Worm (Caenorhabditis elegans) whole organism, L1 larva: ENCODE data around the gene F46G10.4.

ENCODE experiments used
- C04F5.9 ChIP-seq: sonication (generic microtip); optimal IDR thresholded peaks from 2 replicates; lab custom pipeline; 2016; ENCODE audit warnings: missing genetic modification characterization, missing compliant biosample characterization
- C16A3.4 ChIP-seq: fragments of 150-350 bp; optimal IDR thresholded peaks from 2 replicates; lab custom pipeline; 2014; ENCODE audit warnings: missing biosample characterization, missing genetic modification characterization
- C34B4.2 ChIP-seq: sonication (generic microtip); optimal IDR thresholded peaks from 2 replicates; lab custom pipeline; 2017; ENCODE audit warnings: mild to moderate bottlenecking, missing genetic modification characterization, missing compliant biosample characterization
- ama-1 ChIP-seq: fragments of 150-350 bp; optimal IDR thresholded peaks from 2 replicates; lab custom pipeline; 2014
- blmp-1 ChIP-seq: fragments of 150-350 bp; optimal IDR thresholded peaks from 2 replicates; lab custom pipeline; 2014; ENCODE audit warnings: missing biosample characterization, missing genetic modification characterization
- ceh-63 ChIP-seq: fragments of 200-800 bp; sonication (Bioruptor generic); optimal IDR thresholded peaks from 2 replicates; lab custom pipeline; 2018; ENCODE audit warnings: mild to moderate bottlenecking, missing genetic modification characterization, missing compliant biosample characterization
- ceh-88 ChIP-seq: fragments of 200-800 bp; sonication (Bioruptor generic); IDR thresholded peaks from 2 replicates; pipeline ENCODE4 v1.3.6; 2022; ENCODE audit warnings: missing genetic modification characterization, missing compliant biosample characterization
- ceh-90 ChIP-seq: sonication (generic microtip); optimal IDR thresholded peaks from 2 replicates; lab custom pipeline; 2016; ENCODE audit warnings: missing genetic modification characterization, missing compliant biosample characterization
- dsc-1 ChIP-seq: sonication (generic microtip); optimal IDR thresholded peaks from 2 replicates; lab custom pipeline; 2016; ENCODE audit warnings: mild to moderate bottlenecking, missing genetic modification characterization, missing compliant biosample characterization
- efl-1 ChIP-seq, 4 experiments: fragments of 150-350 bp; optimal IDR thresholded peaks in 3 of 4; peaks in 1 of 4; 1 replicate in 1 of 4; 2 replicates in 3 of 4; lab custom pipeline; 2014; ENCODE audit warnings: missing biosample characterization in 2 of 4, missing genetic modification characterization in 2 of 4, missing genetic modification reagents in 2 of 4
- efl-3 ChIP-seq: fragments of 200-800 bp; sonication (Bioruptor generic); optimal IDR thresholded peaks from 2 replicates; lab custom pipeline; 2018; ENCODE audit warnings: mild to moderate bottlenecking, missing genetic modification characterization, missing compliant biosample characterization
- elt-2 ChIP-seq: sonication (generic microtip); optimal IDR thresholded peaks from 2 replicates; lab custom pipeline; 2016; ENCODE audit warnings: missing genetic modification characterization, mild to moderate bottlenecking, inconsistent platforms, missing compliant biosample characterization, missing genetic modification reagents
- elt-3 ChIP-seq, 6 experiments: fragments of 150-350 bp in 1 of 6; sonication (generic microtip); optimal IDR thresholded peaks; 2 replicates each; lab custom pipeline; 2017 to 2018; ENCODE audit warnings: missing biosample characterization in 6 of 6, missing genetic modification characterization in 6 of 6, inconsistent platforms in 1 of 6
- fkh-10 ChIP-seq: sonication (generic microtip); optimal IDR thresholded peaks from 2 replicates; lab custom pipeline; 2017; ENCODE audit warnings: missing biosample characterization, missing genetic modification reagents, missing genetic modification characterization
- fkh-8 ChIP-seq: sonication (generic microtip); optimal IDR thresholded peaks from 2 replicates; lab custom pipeline; 2016; ENCODE audit warnings: mild to moderate bottlenecking, missing genetic modification characterization, missing compliant biosample characterization
- grh-1 ChIP-seq: fragments of 200-800 bp; sonication (Bioruptor generic); IDR thresholded peaks from 2 replicates; pipeline ENCODE4 v1.3.6; 2022; ENCODE audit warnings: missing genetic modification reagents, missing genetic modification characterization, missing compliant biosample characterization
- hlh-4 ChIP-seq: sonication (generic microtip); optimal IDR thresholded peaks from 2 replicates; lab custom pipeline; 2016; ENCODE audit warnings: mild to moderate bottlenecking, missing genetic modification characterization, missing compliant biosample characterization
- hpl-2 ChIP-seq: fragments of 150-350 bp; optimal IDR thresholded peaks from 2 replicates; lab custom pipeline; 2014; ENCODE audit warnings: missing biosample characterization, missing genetic modification reagents, missing genetic modification characterization
- lin-13 ChIP-seq: fragments of 150-350 bp; optimal IDR thresholded peaks from 2 replicates; lab custom pipeline; 2014; ENCODE audit warnings: missing biosample characterization, missing genetic modification reagents, missing genetic modification characterization
- lin-14 ChIP-seq: fragments of 200-800 bp; sonication (Bioruptor generic); optimal IDR thresholded peaks from 2 replicates; lab custom pipeline; 2018; ENCODE audit warnings: mild to moderate bottlenecking, missing genetic modification characterization, moderate library complexity, missing compliant biosample characterization
- lin-35 ChIP-seq, 2 experiments: fragments of 150-350 bp; optimal IDR thresholded peaks; 2 replicates each; lab custom pipeline; 2014; ENCODE audit warnings: missing biosample characterization in 2 of 2, missing genetic modification characterization in 2 of 2, missing genetic modification reagents in 2 of 2
- lir-3 ChIP-seq: sonication (generic microtip); optimal IDR thresholded peaks from 2 replicates; lab custom pipeline; 2016; ENCODE audit warnings: mild to moderate bottlenecking, missing genetic modification characterization, moderate library complexity, missing compliant biosample characterization; ENCODE audit not compliant: poor library complexity
- lsy-2 ChIP-seq, 2 experiments: fragments of 150-350 bp; optimal IDR thresholded peaks; 2 replicates each; lab custom pipeline; 2014; ENCODE audit warnings: missing biosample characterization in 2 of 2, missing genetic modification characterization in 2 of 2
- mdl-1 ChIP-seq, 2 experiments: fragments of 150-350 bp; optimal IDR thresholded peaks; 2 replicates each; lab custom pipeline; 2014 to 2017; ENCODE audit warnings: missing biosample characterization in 2 of 2, missing genetic modification characterization in 2 of 2, inconsistent platforms in 1 of 2
- mef-2 ChIP-seq: fragments of 150-350 bp; optimal IDR thresholded peaks from 2 replicates; lab custom pipeline; 2014; ENCODE audit warnings: missing biosample characterization, missing genetic modification characterization
- nhr-11 ChIP-seq: fragments of 150-350 bp; optimal IDR thresholded peaks from 2 replicates; lab custom pipeline; 2014; ENCODE audit warnings: missing biosample characterization, missing genetic modification characterization
- nhr-19 ChIP-seq: fragments of 200-800 bp; sonication (Bioruptor generic); conservative IDR thresholded peaks from 2 replicates; pipeline ENCODE4 v1.3.6; 2022; ENCODE audit warnings: missing genetic modification characterization, missing compliant biosample characterization
- nhr-20 ChIP-seq: sonication (generic microtip); optimal IDR thresholded peaks from 2 replicates; lab custom pipeline; 2016; ENCODE audit warnings: mild to moderate bottlenecking, missing genetic modification characterization, missing compliant biosample characterization
- nhr-28 ChIP-seq: fragments of 150-350 bp; optimal IDR thresholded peaks from 2 replicates; lab custom pipeline; 2014; ENCODE audit warnings: missing biosample characterization, missing genetic modification characterization
- nhr-47 ChIP-seq: sonication (generic microtip); optimal IDR thresholded peaks from 2 replicates; lab custom pipeline; 2016; ENCODE audit warnings: mild to moderate bottlenecking, missing genetic modification characterization, moderate library complexity, missing compliant biosample characterization
- nhr-71 ChIP-seq: sonication (generic microtip); optimal IDR thresholded peaks from 2 replicates; lab custom pipeline; 2016; ENCODE audit warnings: mild to moderate bottlenecking, missing genetic modification characterization, moderate library complexity, missing compliant biosample characterization
- nhr-85 ChIP-seq: sonication (generic microtip); peaks from one replicate; lab custom pipeline; 2016; ENCODE audit warnings: missing genetic modification characterization, inconsistent platforms, missing compliant biosample characterization
- nhr-90 ChIP-seq: sonication (generic microtip); optimal IDR thresholded peaks from 2 replicates; lab custom pipeline; 2016; ENCODE audit warnings: mild to moderate bottlenecking, missing genetic modification characterization, missing compliant biosample characterization; ENCODE audit not compliant: poor library complexity
- rnt-1 ChIP-seq: sonication (generic microtip); optimal IDR thresholded peaks from 2 replicates; lab custom pipeline; 2016; ENCODE audit warnings: mild to moderate bottlenecking, missing genetic modification characterization, moderate library complexity, missing compliant biosample characterization
- skn-1 ChIP-seq: fragments of 150-350 bp; optimal IDR thresholded peaks from 2 replicates; lab custom pipeline; 2014; ENCODE audit warnings: missing biosample characterization, missing genetic modification characterization
- snu-23 ChIP-seq: sonication (generic microtip); optimal IDR thresholded peaks from 2 replicates; lab custom pipeline; 2016; ENCODE audit warnings: missing genetic modification characterization, missing compliant biosample characterization
- swsn-7 ChIP-seq: sonication (generic microtip); optimal IDR thresholded peaks from 2 replicates; lab custom pipeline; 2016; ENCODE audit warnings: missing genetic modification characterization, missing compliant biosample characterization
- tbx-2 ChIP-seq: sonication (generic microtip); optimal IDR thresholded peaks from 2 replicates; lab custom pipeline; 2016; ENCODE audit warnings: missing genetic modification characterization, missing compliant biosample characterization
- unc-130 ChIP-seq: fragments of 150-350 bp; optimal IDR thresholded peaks from 2 replicates; lab custom pipeline; 2017; ENCODE audit warnings: missing biosample characterization, missing genetic modification characterization, inconsistent platforms
- xbp-1 ChIP-seq: sonication (generic microtip); optimal IDR thresholded peaks from 2 replicates; lab custom pipeline; 2016; ENCODE audit warnings: missing genetic modification characterization, missing compliant biosample characterization
- ztf-11 ChIP-seq, 2 experiments: sonication (generic microtip); optimal IDR thresholded peaks; 2 replicates each; lab custom pipeline; 2016 to 2017; ENCODE audit warnings: missing genetic modification characterization in 2 of 2, missing biosample characterization in 1 of 2, missing compliant biosample characterization in 1 of 2
- ztf-4 ChIP-seq: fragments of 150-350 bp; optimal IDR thresholded peaks from 2 replicates; lab custom pipeline; 2014; ENCODE audit warnings: missing biosample characterization, missing genetic modification characterization

The F46G10.4 gene

DNA sequence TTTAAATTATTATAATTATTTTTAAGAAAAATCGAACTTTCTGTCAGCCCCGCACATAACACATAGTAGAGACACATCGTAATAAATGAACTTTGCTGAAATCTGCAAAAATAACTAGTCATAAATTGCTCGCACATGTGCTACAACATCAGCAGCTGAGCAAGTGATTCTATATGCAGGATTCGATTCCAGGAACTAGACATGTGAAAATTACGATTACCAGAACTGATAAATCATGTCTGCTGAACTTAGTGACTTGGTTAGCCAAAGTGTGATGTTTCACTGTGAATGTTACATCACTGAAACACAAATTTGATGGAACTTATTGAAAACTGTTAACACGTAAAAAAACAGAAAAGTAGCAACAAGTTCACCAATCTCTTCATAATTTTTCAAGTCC lies 13.4 kb downstream of the F46G10.4 start:
- no peak for TF ChIP-seq ztf-11 (tag; optimal IDR thresholded peaks at IDR 0.05; lab: Kevin White, UChicago)
- no peak for TF ChIP-seq swsn-7 (tag; lab: Kevin White, UChicago)
- TF ChIP-seq nhr-11 (tag; lab: Kevin White, UChicago) = peak; percentile 29
- peak; percentile 61 for TF ChIP-seq nhr-71 (tag; lab: Kevin White, UChicago)
- TF ChIP-seq ceh-90 (tag; lab: Kevin White, UChicago) = no peak
- peak; percentile 61 for TF ChIP-seq nhr-47 (tag; lab: Kevin White, UChicago)
- TF ChIP-seq elt-3 (tag; optimal IDR thresholded peaks at IDR 0.05; lab: Kevin White, UChicago) = no peak
- peak; percentile 98 for TF ChIP-seq hlh-4 (tag; lab: Kevin White, UChicago)
- no peak for TF ChIP-seq ceh-88 (GFP tag; lab: Robert Waterston, UW)
- no peak for TF ChIP-seq mef-2 (tag; lab: Kevin White, UChicago)
- no peak for TF ChIP-seq lin-14 (GFP tag; lab: Kevin White, UChicago)
- TF ChIP-seq efl-1 (optimal IDR thresholded peaks at IDR 0.05; lab: Kevin White, UChicago) = no peak
- peak in 1 of 2 experiments; percentile 2 for TF ChIP-seq efl-1 (GFP tag; optimal IDR thresholded peaks at IDR 0.05 in 1 of 2; lab: Kevin White, UChicago)
- TF ChIP-seq fkh-8 (tag; lab: Kevin White, UChicago) = peak; percentile 60

ce11 chrX:13348417-13348816 lies 14.6 kb downstream of the F46G10.4 start:
- no peak for TF ChIP-seq hpl-2 (GFP tag; lab: Kevin White, UChicago)
- TF ChIP-seq ceh-88 (GFP tag; lab: Robert Waterston, UW) = no peak
- TF ChIP-seq nhr-19 (GFP tag; lab: Robert Waterston, UW) = peak; percentile 97
- no peak for TF ChIP-seq fkh-8 (tag; lab: Kevin White, UChicago)
- no peak for TF ChIP-seq efl-3 (GFP tag; lab: Kevin White, UChicago)
- TF ChIP-seq blmp-1 (tag; lab: Kevin White, UChicago) = peak; percentile 71
- TF ChIP-seq lsy-2 (tag; optimal IDR thresholded peaks at IDR 0.05; lab: Kevin White, UChicago) = peak; percentile 35 to 44
- TF ChIP-seq ztf-4 = peak; percentile 7
- TF ChIP-seq mdl-1 (tag; optimal IDR thresholded peaks at IDR 0.05; lab: Kevin White, UChicago) = peak in 1 of 2 experiments; percentile 87
- peak; percentile 67 for TF ChIP-seq skn-1 (tag; lab: Kevin White, UChicago)
- peak; percentile 82 for TF ChIP-seq tbx-2
- peak; percentile 77 for TF ChIP-seq lin-14 (GFP tag; lab: Kevin White, UChicago)
- peak; percentile 62 for TF ChIP-seq nhr-47 (tag; lab: Kevin White, UChicago)
- no peak for TF ChIP-seq C04F5.9 (tag; lab: Kevin White, UChicago)
- TF ChIP-seq dsc-1 (tag; lab: Kevin White, UChicago) = no peak
- TF ChIP-seq elt-2 (tag; lab: Kevin White, UChicago) = peak; percentile 59
- TF ChIP-seq unc-130 (tag; lab: Kevin White, UChicago) = peak; percentile 6
- peak; percentile 64 for TF ChIP-seq C16A3.4 (tag; lab: Kevin White, UChicago)
- TF ChIP-seq nhr-28 (tag; lab: Kevin White, UChicago) = no peak
- TF ChIP-seq nhr-90 (tag; lab: Kevin White, UChicago) = peak; percentile 84
- TF ChIP-seq elt-3 (tag; optimal IDR thresholded peaks at IDR 0.05; lab: Kevin White, UChicago) = peak in 5 of 6 experiments; percentile 22 to 96 (median 69)
- TF ChIP-seq snu-23 (GFP tag; lab: Kevin White, UChicago) = peak; percentile 86
- peak; percentile 91 for TF ChIP-seq nhr-85 (tag; lab: Kevin White, UChicago)
- peak; percentile 33 for TF ChIP-seq lin-13 (GFP tag; lab: Kevin White, UChicago)
- TF ChIP-seq grh-1 = peak; percentile 54
- TF ChIP-seq nhr-20 (tag; lab: Kevin White, UChicago) = peak; percentile 91
- TF ChIP-seq ceh-63 = no peak
- TF ChIP-seq ztf-11 (tag; optimal IDR thresholded peaks at IDR 0.05; lab: Kevin White, UChicago) = no peak
- TF ChIP-seq nhr-71 (tag; lab: Kevin White, UChicago) = peak; percentile 94
- peak; percentile 25 for TF ChIP-seq lir-3 (tag; lab: Kevin White, UChicago)
- TF ChIP-seq rnt-1 (tag; lab: Kevin White, UChicago) = peak; percentile 11
- no peak for TF ChIP-seq ama-1 (lab: Kevin White, UChicago)
- TF ChIP-seq xbp-1 (tag; lab: Kevin White, UChicago) = peak; percentile 20
- no peak for TF ChIP-seq fkh-10
- TF ChIP-seq lin-35 (GFP tag; optimal IDR thresholded peaks at IDR 0.05; lab: Kevin White, UChicago) = peak in 1 of 2 experiments; percentile 80
- TF ChIP-seq C34B4.2 (tag; lab: Kevin White, UChicago) = no peak
